Worm (Caenorhabditis elegans) whole organism, late embryonic: Measurements from ENCODE around the gene B0495.9.

Experiments
- C38D4.7 ChIP-seq: fragments of 200-800 bp; sonication (Bioruptor generic); optimal IDR thresholded peaks from 2 replicates; lab custom pipeline; 2018; ENCODE audit warnings: mild to moderate bottlenecking, missing genetic modification characterization, moderate library complexity, missing compliant biosample characterization
- K09A11.1 ChIP-seq: sonication (generic microtip); optimal IDR thresholded peaks from 2 replicates; lab custom pipeline; 2017; ENCODE audit warnings: antibody characterized with exemption, mild to moderate bottlenecking, missing genetic modification characterization, missing compliant biosample characterization; ENCODE audit not compliant: insufficient read depth
- T23F11.4 ChIP-seq: fragments of 200-800 bp; sonication (Bioruptor generic); optimal IDR thresholded peaks from 2 replicates; lab custom pipeline; 2018; ENCODE audit warnings: mild to moderate bottlenecking, missing genetic modification characterization, missing compliant biosample characterization
- Y22D7AL.16 ChIP-seq: sonication (generic microtip); optimal IDR thresholded peaks from 2 replicates; lab custom pipeline; 2016; ENCODE audit warnings: missing genetic modification characterization, missing compliant biosample characterization
- ahr-1 ChIP-seq: sonication (generic microtip); optimal IDR thresholded peaks from 2 replicates; lab custom pipeline; 2016; ENCODE audit warnings: missing genetic modification characterization, missing compliant biosample characterization
- ceh-18 ChIP-seq: sonication (generic microtip); optimal IDR thresholded peaks from 2 replicates; lab custom pipeline; 2016; ENCODE audit warnings: missing genetic modification characterization, missing compliant biosample characterization
- ceh-2 ChIP-seq: sonication (generic microtip); optimal IDR thresholded peaks from 2 replicates; lab custom pipeline; 2016; ENCODE audit warnings: missing genotype, missing genetic modification characterization, missing compliant biosample characterization
- ceh-24 ChIP-seq: sonication (generic microtip); optimal IDR thresholded peaks from 2 replicates; lab custom pipeline; 2016; ENCODE audit warnings: mild to moderate bottlenecking, missing genetic modification characterization, missing compliant biosample characterization
- ceh-30 ChIP-seq: fragments of 150-350 bp; optimal IDR thresholded peaks from 2 replicates; lab custom pipeline; 2014; ENCODE audit warnings: missing biosample characterization, missing genetic modification characterization
- ceh-31 ChIP-seq: sonication (generic microtip); optimal IDR thresholded peaks from 2 replicates; lab custom pipeline; 2016; ENCODE audit warnings: missing genetic modification characterization, missing compliant biosample characterization
- ceh-48 ChIP-seq: sonication (generic microtip); optimal IDR thresholded peaks from 2 replicates; lab custom pipeline; 2016; ENCODE audit warnings: missing genetic modification characterization, inconsistent platforms, missing compliant biosample characterization
- che-1 ChIP-seq: sonication (generic microtip); optimal IDR thresholded peaks from 2 replicates; lab custom pipeline; 2016; ENCODE audit warnings: mild to moderate bottlenecking, missing genetic modification characterization, missing compliant biosample characterization
- dmd-4 ChIP-seq: sonication (generic microtip); optimal IDR thresholded peaks from 2 replicates; lab custom pipeline; 2016; ENCODE audit warnings: borderline replicate concordance, missing genetic modification characterization, missing compliant biosample characterization
- elt-2 ChIP-seq: sonication (generic microtip); optimal IDR thresholded peaks from 2 replicates; lab custom pipeline; 2016; ENCODE audit warnings: missing genetic modification reagents, missing genetic modification characterization, missing compliant biosample characterization
- elt-4 ChIP-seq: sonication (generic microtip); optimal IDR thresholded peaks from 2 replicates; lab custom pipeline; 2016; ENCODE audit warnings: missing genetic modification characterization, missing compliant biosample characterization
- eyg-1 ChIP-seq: sonication (generic microtip); optimal IDR thresholded peaks from 2 replicates; lab custom pipeline; 2016; ENCODE audit warnings: missing genotype, missing genetic modification characterization, missing compliant biosample characterization
- gmeb-2 ChIP-seq: sonication (generic microtip); optimal IDR thresholded peaks from 2 replicates; lab custom pipeline; 2016; ENCODE audit warnings: missing genetic modification characterization, inconsistent platforms, missing compliant biosample characterization
- hlh-13 ChIP-seq: fragments of 200-800 bp; sonication (Bioruptor generic); optimal IDR thresholded peaks from 2 replicates; lab custom pipeline; 2018; ENCODE audit warnings: mild to moderate bottlenecking, missing genetic modification characterization, missing compliant biosample characterization
- hlh-6 ChIP-seq: sonication (generic microtip); optimal IDR thresholded peaks from 2 replicates; lab custom pipeline; 2016; ENCODE audit warnings: missing genotype, missing genetic modification characterization, missing compliant biosample characterization
- lin-11 ChIP-seq: fragments of 200-800 bp; sonication (Bioruptor generic); optimal IDR thresholded peaks from 2 replicates; lab custom pipeline; 2018; ENCODE audit warnings: mild to moderate bottlenecking, missing genetic modification characterization, missing compliant biosample characterization
- nhr-11 ChIP-seq: fragments of 150-350 bp; optimal IDR thresholded peaks from 2 replicates; lab custom pipeline; 2014; ENCODE audit warnings: missing biosample characterization, missing genetic modification characterization
- nhr-232 ChIP-seq: sonication (generic microtip); optimal IDR thresholded peaks from 2 replicates; lab custom pipeline; 2016; ENCODE audit warnings: missing genetic modification characterization, missing compliant biosample characterization
- pat-9 ChIP-seq: fragments of 200-800 bp; sonication (Bioruptor generic); optimal IDR thresholded peaks from 2 replicates; lab custom pipeline; 2018; ENCODE audit warnings: mild to moderate bottlenecking, missing genetic modification characterization, moderate library complexity, missing compliant biosample characterization
- pax-1 ChIP-seq: fragments of 150-350 bp; optimal IDR thresholded peaks from 2 replicates; lab custom pipeline; 2014; ENCODE audit warnings: missing biosample characterization, missing genetic modification characterization
- pha-2 ChIP-seq: sonication (generic microtip); optimal IDR thresholded peaks from 2 replicates; lab custom pipeline; 2017; ENCODE audit warnings: mild to moderate bottlenecking, missing genetic modification characterization, missing compliant biosample characterization
- pqm-1 ChIP-seq: sonication (generic microtip); optimal IDR thresholded peaks from 2 replicates; lab custom pipeline; 2016; ENCODE audit warnings: missing genetic modification characterization, missing compliant biosample characterization
- pros-1 ChIP-seq: fragments of 150-350 bp; optimal IDR thresholded peaks from 2 replicates; lab custom pipeline; 2014; ENCODE audit warnings: missing biosample characterization, missing genetic modification reagents, missing genetic modification characterization
- sdc-2 ChIP-seq: sonication (generic microtip); optimal IDR thresholded peaks from 2 replicates; lab custom pipeline; 2016; ENCODE audit warnings: missing genotype, missing genetic modification characterization, missing compliant biosample characterization
- sox-2 ChIP-seq: fragments of 200-800 bp; sonication (Bioruptor generic); IDR thresholded peaks from 2 replicates; pipeline ENCODE4 v1.3.6; 2022; ENCODE audit warnings: missing genetic modification reagents, missing genetic modification characterization, missing compliant biosample characterization
- syd-9 ChIP-seq: sonication (generic microtip); optimal IDR thresholded peaks from 2 replicates; lab custom pipeline; 2016; ENCODE audit warnings: mild to moderate bottlenecking, missing genetic modification characterization, moderate library complexity, missing compliant biosample characterization
- tbx-7 ChIP-seq: sonication (generic microtip); optimal IDR thresholded peaks from 2 replicates; lab custom pipeline; 2016; ENCODE audit warnings: missing genotype, missing genetic modification characterization, missing compliant biosample characterization
- ttx-3 ChIP-seq: sonication (generic microtip); optimal IDR thresholded peaks from 2 replicates; lab custom pipeline; 2016; ENCODE audit warnings: missing genetic modification reagents, missing genetic modification characterization, missing compliant biosample characterization
- unc-3 ChIP-seq, 2 experiments: fragments of 200-800 bp in 1 of 2; sonication (Bioruptor generic) in 1 of 2; sonication (generic microtip) in 1 of 2; conservative IDR thresholded peaks in 1 of 2; optimal IDR thresholded peaks in 1 of 2; 2 replicates each; pipeline versions ENCODE4 v1.3.6 to Lab custom; 2016 to 2022; ENCODE audit warnings: missing compliant biosample characterization in 2 of 2, missing genetic modification characterization in 2 of 2, missing genetic modification reagents in 1 of 2
- unc-42 ChIP-seq: sonication (generic microtip); optimal IDR thresholded peaks from 2 replicates; lab custom pipeline; 2016; ENCODE audit warnings: missing genotype, missing genetic modification characterization, missing compliant biosample characterization
- unc-55 ChIP-seq: sonication (generic microtip); optimal IDR thresholded peaks from 2 replicates; lab custom pipeline; 2017; ENCODE audit warnings: missing biosample characterization, missing genetic modification reagents, missing genetic modification characterization
- unc-86 ChIP-seq: sonication (generic microtip); optimal IDR thresholded peaks from 2 replicates; lab custom pipeline; 2016; ENCODE audit warnings: missing genetic modification characterization, missing compliant biosample characterization

Gene B0495.9

ce11 chrII:7714614-7715186, 6.2 kb upstream of the B0495.9 start:
- TF ChIP-seq unc-42 (tag; lab: Kevin White, UChicago) (peak; percentile 81), ahr-1 (no peak)

DNA sequence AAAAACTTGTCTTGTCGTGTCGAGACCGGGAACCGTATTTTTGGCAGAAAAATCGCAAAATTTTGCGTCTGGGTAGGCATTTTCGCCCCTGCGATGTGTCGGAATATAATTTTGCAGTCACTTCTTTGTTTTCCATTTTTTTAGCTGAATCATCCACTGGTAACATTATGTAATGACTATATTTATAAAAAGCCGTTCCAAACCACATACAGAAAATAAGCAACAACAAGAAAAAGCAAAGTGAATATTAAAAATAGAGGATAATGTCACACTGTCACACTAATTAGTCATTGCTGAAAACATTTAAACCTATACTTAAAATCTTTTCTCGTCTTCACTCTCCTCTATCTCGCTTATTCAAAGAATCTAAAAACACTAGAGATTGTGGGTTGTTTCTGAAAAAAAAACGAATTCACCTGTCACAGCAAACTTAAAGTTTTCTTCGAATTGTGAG, 818 bp upstream of the B0495.9 start, which contains the start of gene sre-1:
sre-1 (plus strand) TSS at position 404 of the 454 bp plus-strand sequence.
- TF ChIP-seq unc-42 (tag; lab: Kevin White, UChicago) (no peak), T23F11.4 (GFP tag; lab: Kevin White, UChicago) (no peak), nhr-232 (no peak), lin-11 (tag; lab: Kevin White, UChicago) (no peak), C38D4.7 (GFP tag; lab: Kevin White, UChicago) (no peak), ceh-2 (no peak), ceh-48 (tag; lab: Kevin White, UChicago) (no peak), ceh-24 (tag; lab: Kevin White, UChicago) (no peak), dmd-4 (tag; lab: Kevin White, UChicago) (no peak), K09A11.1 (tag; lab: Kevin White, UChicago) (no peak), pros-1 (tag; lab: Kevin White, UChicago) (no peak), pha-2 (tag; lab: Kevin White, UChicago) (no peak), sdc-2 (tag; lab: Kevin White, UChicago) (no peak), eyg-1 (tag; lab: Kevin White, UChicago) (no peak)

DNA sequence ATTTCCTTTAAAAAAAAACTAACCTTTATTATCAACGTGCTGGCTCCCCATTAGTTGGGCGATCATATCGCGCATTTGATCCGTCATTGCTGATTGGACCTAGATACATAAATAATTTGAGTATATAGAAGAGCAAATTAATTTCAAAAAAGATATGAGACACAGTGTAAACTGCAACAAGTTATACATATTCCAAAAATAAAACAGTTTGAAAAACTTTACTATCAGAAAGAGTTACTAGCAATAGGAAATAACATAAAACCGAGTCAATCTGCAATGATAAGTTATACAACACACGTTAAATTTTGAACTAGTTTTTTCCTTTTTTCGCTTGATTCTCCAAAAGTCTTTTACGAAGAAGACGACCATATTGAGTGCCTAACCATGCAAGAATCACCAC, 1.1 kb downstream of the B0495.9 start, which contains the start of gene luc-7L:
luc-7L (minus strand) TSS at position 101 of the 400 bp plus-strand sequence.
- TF ChIP-seq elt-4 (tag; lab: Kevin White, UChicago) = no peak
- no peak for TF ChIP-seq nhr-11 (tag; lab: Kevin White, UChicago)
- no peak for TF ChIP-seq pqm-1 (tag; lab: Kevin White, UChicago)
- TF ChIP-seq hlh-6 (tag; lab: Kevin White, UChicago) = no peak
- no peak for TF ChIP-seq sox-2
- no peak for TF ChIP-seq unc-86
- no peak for TF ChIP-seq ceh-30 (tag; lab: Kevin White, UChicago)
- no peak for TF ChIP-seq ceh-48 (tag; lab: Kevin White, UChicago)
- no peak for TF ChIP-seq tbx-7
- no peak for TF ChIP-seq pros-1 (tag; lab: Kevin White, UChicago)
- TF ChIP-seq ttx-3 = no peak
- TF ChIP-seq ceh-31 (tag; lab: Kevin White, UChicago) = no peak
- TF ChIP-seq pha-2 (tag; lab: Kevin White, UChicago) = no peak
- TF ChIP-seq Y22D7AL.16 = no peak
- TF ChIP-seq pat-9 = no peak
- TF ChIP-seq syd-9 (tag; lab: Kevin White, UChicago) = no peak
- TF ChIP-seq C38D4.7 (GFP tag; lab: Kevin White, UChicago) = no peak

- TF ChIP-seq tbx-7 (no peak), elt-2 (tag; lab: Kevin White, UChicago) (peak; percentile 77)
Measured at ce11 chrII:7705152-7705551, 3.4 kb downstream of the B0495.9 start, which contains the start of gene B0495.7. B0495.7 (minus strand) TSS chrII:7705233.

DNA sequence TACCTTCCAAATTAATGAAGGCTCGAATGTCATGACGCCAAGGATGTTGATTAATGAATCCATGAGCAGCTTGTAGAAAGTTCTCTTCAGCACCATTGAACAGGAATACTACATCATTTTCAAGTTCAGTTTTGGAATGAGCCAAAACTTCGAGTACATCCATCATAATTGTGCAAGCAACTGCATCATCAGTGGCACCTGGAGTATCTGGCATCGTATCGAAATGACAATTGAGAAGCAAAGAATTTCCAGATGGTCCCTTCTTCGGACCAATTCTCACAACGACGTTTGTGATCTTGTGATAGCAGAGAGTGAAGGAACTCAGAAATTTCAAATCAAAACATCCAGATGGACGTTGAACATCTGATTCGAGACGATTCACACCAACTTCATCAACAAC, 4.1 kb downstream of the B0495.9 start:
- TF ChIP-seq unc-55 (GFP tag; lab: Kevin White, UChicago) = no peak
- TF ChIP-seq che-1 (tag; lab: Kevin White, UChicago) = no peak
- no peak for TF ChIP-seq ceh-2
- TF ChIP-seq, all 69 proteins: peak for 0

- no peak for TF ChIP-seq pax-1 (tag; lab: Kevin White, UChicago)
- no peak for TF ChIP-seq gmeb-2 (tag; lab: Kevin White, UChicago)
- TF ChIP-seq hlh-13 (GFP tag; lab: Kevin White, UChicago) = no peak
- no peak for TF ChIP-seq ceh-18 (tag; lab: Kevin White, UChicago)
- TF ChIP-seq unc-3 (GFP tag; conservative IDR thresholded peaks at IDR 0.05; lab: Robert Waterston, UW) = no peak
- no peak for TF ChIP-seq unc-3 (tag; optimal IDR thresholded peaks at IDR 0.05; lab: Kevin White, UChicago)
Measured at ce11 chrII:7699009-7699408, 9.5 kb downstream of the B0495.9 start, which contains the start of the genes moa-2 and cdk-11.1. moa-2 (minus strand) TSS chrII:7699033. cdk-11.1 (plus strand) TSS chrII:7699235.
